Worm (Caenorhabditis elegans) whole organism, early embryonic: Measurements from ENCODE around the gene delm-1.

Experiments
- F13C5.2 ChIP-seq: sonication (generic microtip); optimal IDR thresholded peaks from 2 replicates; lab custom pipeline; 2017; ENCODE audit warnings: mild to moderate bottlenecking, missing genetic modification characterization, inconsistent platforms, missing compliant biosample characterization
- aly-1 ChIP-seq: sonication (generic microtip); optimal IDR thresholded peaks from 2 replicates; lab custom pipeline; 2016; ENCODE audit warnings: missing genetic modification characterization, missing compliant biosample characterization
- ama-1 ChIP-seq: fragments of 150-350 bp; optimal IDR thresholded peaks from 2 replicates; lab custom pipeline; 2014
- ceh-36 ChIP-seq: sonication (generic microtip); optimal IDR thresholded peaks from 2 replicates; lab custom pipeline; 2016; ENCODE audit warnings: missing genetic modification characterization, inconsistent platforms, missing compliant biosample characterization
- hmbx-1 ChIP-seq: sonication (generic microtip); optimal IDR thresholded peaks from 2 replicates; lab custom pipeline; 2016; ENCODE audit warnings: mild to moderate bottlenecking, missing genetic modification characterization, missing compliant biosample characterization
- hmg-4 ChIP-seq: fragments of 200-800 bp; sonication (Bioruptor generic); optimal IDR thresholded peaks from 2 replicates; lab custom pipeline; 2018; ENCODE audit warnings: mild to moderate bottlenecking, missing genetic modification characterization, missing compliant biosample characterization
- pes-1 ChIP-seq: fragments of 200-800 bp; sonication (Bioruptor generic); IDR thresholded peaks from 2 replicates; pipeline ENCODE4 v1.3.6; 2022; ENCODE audit warnings: missing genetic modification reagents, missing genetic modification characterization, missing compliant biosample characterization
- scrt-1 ChIP-seq: fragments of 200-800 bp; sonication (Bioruptor generic); IDR thresholded peaks from 2 replicates; pipeline ENCODE4 v1.3.6; 2022; ENCODE audit warnings: missing genetic modification characterization, missing compliant biosample characterization
- sea-1 ChIP-seq: fragments of 200-800 bp; sonication (Bioruptor generic); conservative IDR thresholded peaks from 2 replicates; pipeline ENCODE4 v1.3.6; 2022; ENCODE audit warnings: missing genetic modification characterization, missing compliant biosample characterization
- tbx-11 ChIP-seq: fragments of 200-800 bp; sonication (Bioruptor generic); IDR thresholded peaks from 2 replicates; pipeline ENCODE4 v1.3.6; 2022; ENCODE audit warnings: missing genetic modification characterization, missing compliant biosample characterization
- tbx-37 ChIP-seq: fragments of 200-800 bp; sonication (Bioruptor generic); conservative IDR thresholded peaks from 2 replicates; pipeline ENCODE4 v1.3.6; 2022; ENCODE audit warnings: missing genetic modification reagents, missing genetic modification characterization, missing compliant biosample characterization

DNA sequence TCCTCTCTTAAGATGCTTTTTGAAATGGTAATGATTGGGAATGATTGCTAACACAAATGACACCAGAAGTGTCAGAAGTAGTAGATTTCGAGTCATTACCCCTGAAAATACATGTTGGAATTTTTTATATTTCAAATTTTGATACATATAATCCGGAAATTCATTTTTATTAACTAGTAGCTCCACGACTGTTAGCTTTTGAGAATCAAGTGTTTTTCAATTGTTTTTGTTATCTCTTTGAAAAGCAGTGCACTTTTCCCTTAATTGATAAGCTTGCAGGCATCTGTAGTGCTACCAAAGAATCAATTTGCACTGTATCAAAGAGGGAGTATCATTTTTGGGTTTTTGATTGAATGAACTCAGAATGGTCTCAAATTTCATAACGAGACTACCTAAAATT lies 29.8 kb upstream of the delm-1 start, which contains the start of gene pcp-2:
- TF ChIP-seq F13C5.2 (tag; lab: Kevin White, UChicago) (no peak), hmbx-1 (no peak), scrt-1 (GFP tag; lab: Robert Waterston, UW) (no peak), tbx-37 (GFP tag; lab: Robert Waterston, UW) (no peak), pes-1 (GFP tag; lab: Robert Waterston, UW) (no peak), sea-1 (GFP tag; lab: Robert Waterston, UW) (no peak), ama-1 (no peak), aly-1 (tag; lab: Kevin White, UChicago) (no peak), tbx-11 (GFP tag; lab: Robert Waterston, UW) (no peak), hmg-4 (GFP tag; lab: Kevin White, UChicago) (no peak), ceh-36 (tag; lab: Kevin White, UChicago) (no peak)
